Worm (Caenorhabditis elegans): ENCODE measurements around the gene C45G9.10.

Gene C45G9.10

ce11 chrIII:5092345-5092744 lies 30.6 kb upstream of the C45G9.10 start:
- TF ChIP-seq C06A6.2 (GFP tag; conservative IDR thresholded peaks at IDR 0.05) (no peak), sea-2 (GFP tag; IDR thresholded peaks at IDR 0.05) (no peak), ceh-27 (GFP tag; optimal IDR thresholded peaks at IDR 0.05) (no peak), unc-130 (GFP tag; optimal IDR thresholded peaks at IDR 0.05) (no peak), F52B5.7 (tag; optimal IDR thresholded peaks at IDR 0.05) (no peak), nfya-2 (GFP tag; IDR thresholded peaks at IDR 0.05) (no peak), him-1 (tag; optimal IDR thresholded peaks at IDR 0.05) (no peak), snpc-4 (GFP tag; optimal IDR thresholded peaks at IDR 0.05) (no peak), snpc-4 (tag; optimal IDR thresholded peaks at IDR 0.05) (no peak), hlh-12 (tag; optimal IDR thresholded peaks at IDR 0.05) (no peak), T26A5.8 (tag; optimal IDR thresholded peaks at IDR 0.05) (no peak)

DNA sequence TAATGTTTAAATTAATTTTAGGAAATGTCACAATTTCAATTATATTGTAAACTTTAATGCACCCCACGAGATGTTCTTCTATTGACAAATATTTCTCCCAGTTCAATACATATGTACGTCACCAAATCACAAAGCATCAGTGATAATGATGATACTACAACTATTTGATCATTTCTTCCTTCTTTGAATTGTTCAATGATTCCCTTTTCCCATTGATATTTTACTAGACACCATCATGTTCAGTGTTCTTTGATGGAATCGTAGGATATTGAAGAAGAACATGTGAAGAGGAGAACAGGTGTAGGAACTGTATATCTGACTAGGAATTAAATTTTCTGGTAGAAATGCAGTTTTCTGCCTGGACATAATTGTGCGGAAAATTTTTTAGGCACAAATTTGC lies 27.8 kb upstream of the C45G9.10 start:
- no peak for TF ChIP-seq ceh-79 (tag; optimal IDR thresholded peaks at IDR 0.05)
- TF ChIP-seq snpc-4 (GFP tag; optimal IDR thresholded peaks at IDR 0.05) = no peak
- no peak for TF ChIP-seq snpc-4 (tag; optimal IDR thresholded peaks at IDR 0.05)
- no peak for TF ChIP-seq Y53F4B.3 (GFP tag; IDR thresholded peaks at IDR 0.05)

DNA sequence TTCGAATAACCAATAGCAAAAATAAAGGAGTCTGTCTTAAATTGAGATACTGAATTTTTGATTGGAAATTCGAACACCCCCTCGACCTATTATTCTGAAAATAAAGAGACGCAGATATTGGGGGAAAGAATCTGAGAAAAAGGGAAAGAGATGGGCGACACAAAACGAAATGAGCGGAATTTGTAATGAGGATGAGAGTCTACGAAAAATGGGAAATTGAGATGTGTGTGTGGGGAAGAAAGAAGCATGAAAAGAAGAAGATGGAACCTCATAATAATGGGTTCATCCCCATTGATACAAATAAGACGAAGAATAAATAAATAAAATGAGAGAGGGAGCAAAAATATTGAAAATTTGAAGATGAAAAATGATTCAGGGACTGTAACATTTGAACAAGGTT lies 23.8 kb upstream of the C45G9.10 start, which contains the start of gene cah-1:
TSS of gene cah-1 (minus strand) at position 101 of the 400 bp plus-strand sequence.
- no peak for TF ChIP-seq F49E8.2 (tag; optimal IDR thresholded peaks at IDR 0.05; ENCODE audit: insufficient read depth)
- no peak for TF ChIP-seq lir-1 (GFP tag; conservative IDR thresholded peaks at IDR 0.05)
- no peak for TF ChIP-seq mes-4 (tag; optimal IDR thresholded peaks at IDR 0.05)
- TF ChIP-seq ceh-100 (GFP tag; IDR thresholded peaks at IDR 0.05) = no peak
- TF ChIP-seq C06A6.2 (GFP tag; conservative IDR thresholded peaks at IDR 0.05) = no peak
- TF ChIP-seq dpl-1 (GFP tag; optimal IDR thresholded peaks at IDR 0.05) = no peak
- TF ChIP-seq him-1 (tag; optimal IDR thresholded peaks at IDR 0.05) = no peak
- no peak for TF ChIP-seq Y67H2A.10 (GFP tag; conservative IDR thresholded peaks at IDR 0.05)
- no peak for TF ChIP-seq F23B12.7 (tag; optimal IDR thresholded peaks at IDR 0.05; ENCODE audit: insufficient read depth)
- TF ChIP-seq cebp-2 (GFP tag; IDR thresholded peaks at IDR 0.05) = no peak
- no peak for TF ChIP-seq hmg-20 (GFP tag; IDR thresholded peaks at IDR 0.05)
- TF ChIP-seq F57C9.4 (tag; optimal IDR thresholded peaks at IDR 0.05) = no peak
- TF ChIP-seq tlf-1 (GFP tag; optimal IDR thresholded peaks at IDR 0.05) = no peak
- TF ChIP-seq athp-1 (tag; optimal IDR thresholded peaks at IDR 0.05) = no peak
- TF ChIP-seq lag-1 (GFP tag; IDR thresholded peaks at IDR 0.05) = no peak

ce11 chrIII:5083304-5083703 lies 21.6 kb upstream of the C45G9.10 start:
- TF ChIP-seq lin-40 (tag; optimal IDR thresholded peaks at IDR 0.05) = peak; percentile 38
- TF ChIP-seq sdz-38 (tag; optimal IDR thresholded peaks at IDR 0.05) = no peak
- TF ChIP-seq ceh-40 (GFP tag; IDR thresholded peaks at IDR 0.05) = no peak
- 0 out of 2 replicates have a peak, but pooled peaks have one; percentile 7 for TF ChIP-seq ekl-4 (GFP tag; IDR thresholded peaks at IDR 0.05)
- no peak for TF ChIP-seq cebp-2 (GFP tag; IDR thresholded peaks at IDR 0.05)
- peak; percentile 25; the same call in 1 of the 2 replicates for TF ChIP-seq madf-6 (GFP tag; IDR thresholded peaks at IDR 0.05)
- 0 out of 2 replicates have a peak, but pooled peaks have one; percentile 16 for TF ChIP-seq hsf-1 (GFP tag; IDR thresholded peaks at IDR 0.05)
- TF ChIP-seq snpc-4 (GFP tag; optimal IDR thresholded peaks at IDR 0.05) = no peak
- peak in 2 of 4 experiments; percentile 32 to 45 for TF ChIP-seq snpc-4 (tag; optimal IDR thresholded peaks at IDR 0.05)
- 0 out of 2 replicates have a peak, but pooled peaks have one; percentile 23 for TF ChIP-seq B0336.3 (GFP tag; IDR thresholded peaks at IDR 0.05)
- peak; percentile 2 for TF ChIP-seq madf-10 (tag; optimal IDR thresholded peaks at IDR 0.05)
- peak; percentile 8; the same call in 1 of the 2 replicates for TF ChIP-seq Y53G8AR.9 (GFP tag; conservative IDR thresholded peaks at IDR 0.05)
- TF ChIP-seq ceh-27 (GFP tag; optimal IDR thresholded peaks at IDR 0.05) = no peak
- TF ChIP-seq repo-1 (tag; optimal IDR thresholded peaks at IDR 0.05) = peak; percentile 30
- peak; percentile 59 for TF ChIP-seq tlf-1 (GFP tag; optimal IDR thresholded peaks at IDR 0.05)
- TF ChIP-seq F10E7.11 (tag; optimal IDR thresholded peaks at IDR 0.05) = no peak
- peak; percentile 32 for TF ChIP-seq attf-5 (GFP tag; optimal IDR thresholded peaks at IDR 0.05)
- TF ChIP-seq lin-54 (GFP tag; optimal IDR thresholded peaks at IDR 0.05) = peak; percentile 4
- TF ChIP-seq ztf-22 (GFP tag; optimal IDR thresholded peaks at IDR 0.05) = peak; percentile 9
- TF ChIP-seq lin-35 (GFP tag; optimal IDR thresholded peaks at IDR 0.05) = peak in 1 of 3 experiments; percentile 8
- peak; percentile 7 for TF ChIP-seq him-1 (tag; optimal IDR thresholded peaks at IDR 0.05)
